Worm (Caenorhabditis elegans) whole organism, young adult: ENCODE measurements around the gene rps-22.
A peak's percentile ranks its signal among the peaks of the same experiment; 100 is the strongest.

Source experiments
- B0035.1 ChIP-seq: sonication (generic microtip); optimal IDR thresholded peaks from 2 replicates; lab custom pipeline; 2016; ENCODE audit warnings: missing genetic modification characterization, mild to moderate bottlenecking, missing compliant biosample characterization, missing genotype, missing genetic modification reagents
- B0261.1 ChIP-seq: sonication (generic microtip); optimal IDR thresholded peaks from 2 replicates; lab custom pipeline; 2016; ENCODE audit warnings: mild to moderate bottlenecking, missing genetic modification characterization, moderate library complexity, missing compliant biosample characterization
- B0336.3 ChIP-seq: fragments of 200-800 bp; sonication (Bioruptor generic); IDR thresholded peaks from 2 replicates; pipeline ENCODE4 v1.3.6; 2022; ENCODE audit warnings: missing genetic modification characterization, missing compliant biosample characterization
- F10E7.11 ChIP-seq: sonication (generic microtip); optimal IDR thresholded peaks from 2 replicates; lab custom pipeline; 2017; ENCODE audit warnings: mild to moderate bottlenecking, missing genetic modification characterization, moderate library complexity, missing compliant biosample characterization
- F22D6.2 ChIP-seq: sonication (generic microtip); optimal IDR thresholded peaks from 2 replicates; lab custom pipeline; 2016; ENCODE audit warnings: mild to moderate bottlenecking, missing genetic modification characterization, missing compliant biosample characterization
- F23B12.7 ChIP-seq: sonication (generic microtip); optimal IDR thresholded peaks from 2 replicates; lab custom pipeline; 2017; ENCODE audit warnings: missing genetic modification characterization, mild to moderate bottlenecking, missing compliant biosample characterization, antibody characterized with exemption, moderate library complexity; ENCODE audit not compliant: insufficient read depth
- F37B4.10 ChIP-seq: fragments of 200-800 bp; sonication (Bioruptor generic); IDR thresholded peaks from 2 replicates; pipeline ENCODE4 v1.3.6; 2022; ENCODE audit warnings: missing genetic modification characterization, missing compliant biosample characterization
- F55B11.4 ChIP-seq: sonication (generic microtip); optimal IDR thresholded peaks from 2 replicates; lab custom pipeline; 2016; ENCODE audit warnings: missing compliant biosample characterization, missing genetic modification characterization, borderline replicate concordance; ENCODE audit not compliant: insufficient read depth
- F57A8.1 ChIP-seq: fragments of 200-800 bp; sonication (Bioruptor generic); optimal IDR thresholded peaks from 2 replicates; lab custom pipeline; 2018; ENCODE audit warnings: mild to moderate bottlenecking, missing genetic modification characterization, moderate library complexity, missing compliant biosample characterization
- K11D2.4 ChIP-seq: fragments of 200-800 bp; sonication (Bioruptor generic); IDR thresholded peaks from 2 replicates; pipeline ENCODE4 v1.3.6; 2022; ENCODE audit warnings: missing genetic modification reagents, missing genetic modification characterization, missing compliant biosample characterization
- T07F8.4 ChIP-seq: sonication (generic microtip); optimal IDR thresholded peaks from 2 replicates; lab custom pipeline; 2016; ENCODE audit warnings: mild to moderate bottlenecking, missing genetic modification characterization, moderate library complexity, missing compliant biosample characterization
- Y95B8A.8 ChIP-seq: fragments of 200-800 bp; sonication (Bioruptor generic); IDR thresholded peaks from 2 replicates; pipeline ENCODE4 v1.3.6; 2022; ENCODE audit warnings: missing genetic modification reagents, missing genetic modification characterization, missing compliant biosample characterization
- aptf-3 ChIP-seq: fragments of 200-800 bp; sonication (Bioruptor generic); IDR thresholded peaks from 2 replicates; pipeline ENCODE4 v1.3.6; 2022; ENCODE audit warnings: missing genetic modification characterization, missing compliant biosample characterization
- atf-7 ChIP-seq: sonication (generic microtip); optimal IDR thresholded peaks from 2 replicates; lab custom pipeline; 2017; ENCODE audit warnings: mild to moderate bottlenecking, missing genetic modification characterization, missing compliant biosample characterization
- attf-5 ChIP-seq: fragments of 200-800 bp; sonication (Bioruptor generic); optimal IDR thresholded peaks from 2 replicates; lab custom pipeline; 2018; ENCODE audit warnings: mild to moderate bottlenecking, missing genetic modification characterization, missing compliant biosample characterization
- attf-6 ChIP-seq: fragments of 200-800 bp; sonication (Bioruptor generic); IDR thresholded peaks from 2 replicates; pipeline ENCODE4 v1.3.6; 2022; ENCODE audit warnings: missing genetic modification reagents, missing genetic modification characterization, missing compliant biosample characterization
- bed-1 ChIP-seq: fragments of 200-800 bp; sonication (Bioruptor generic); IDR thresholded peaks from 2 replicates; pipeline ENCODE4 v1.3.6; 2022; ENCODE audit warnings: missing genetic modification reagents, missing genetic modification characterization, missing compliant biosample characterization
- ceh-100 ChIP-seq: fragments of 200-800 bp; sonication (Bioruptor generic); IDR thresholded peaks from 2 replicates; pipeline ENCODE4 v1.3.6; 2022; ENCODE audit warnings: missing genetic modification reagents, missing genetic modification characterization, missing compliant biosample characterization
- ceh-79 ChIP-seq: sonication (generic microtip); optimal IDR thresholded peaks from 2 replicates; lab custom pipeline; 2017; ENCODE audit warnings: mild to moderate bottlenecking, missing genetic modification characterization, missing compliant biosample characterization
- ceh-91 ChIP-seq: fragments of 200-800 bp; sonication (Bioruptor generic); IDR thresholded peaks from 2 replicates; pipeline ENCODE4 v1.3.6; 2022; ENCODE audit warnings: missing genetic modification reagents, missing genetic modification characterization, missing compliant biosample characterization
- die-1 ChIP-seq: sonication (generic microtip); optimal IDR thresholded peaks from 2 replicates; lab custom pipeline; 2016; ENCODE audit warnings: missing genotype, mild to moderate bottlenecking, missing genetic modification characterization, missing compliant biosample characterization
- dox-1 ChIP-seq: fragments of 200-800 bp; sonication (Bioruptor generic); IDR thresholded peaks from 2 replicates; pipeline ENCODE4 v1.3.6; 2022; ENCODE audit warnings: missing genetic modification reagents, missing genetic modification characterization, missing compliant biosample characterization
- efl-1 ChIP-seq: fragments of 150-350 bp; optimal IDR thresholded peaks from 2 replicates; lab custom pipeline; 2014; ENCODE audit warnings: missing biosample characterization, missing genetic modification reagents, missing genetic modification characterization
- egl-44 ChIP-seq: fragments of 200-800 bp; sonication (Bioruptor generic); IDR thresholded peaks from 2 replicates; pipeline ENCODE4 v1.3.6; 2022; ENCODE audit warnings: missing genetic modification reagents, missing genetic modification characterization, missing compliant biosample characterization
- egrh-3 ChIP-seq: fragments of 200-800 bp; sonication (Bioruptor generic); IDR thresholded peaks from 2 replicates; pipeline ENCODE4 v1.3.6; 2022; ENCODE audit warnings: missing genetic modification reagents, missing genetic modification characterization, missing compliant biosample characterization
- ets-4 ChIP-seq: fragments of 200-800 bp; sonication (Bioruptor generic); optimal IDR thresholded peaks from 2 replicates; lab custom pipeline; 2018; ENCODE audit warnings: mild to moderate bottlenecking, missing genetic modification characterization, missing compliant biosample characterization
- gei-17 ChIP-seq: fragments of 200-800 bp; sonication (Bioruptor generic); optimal IDR thresholded peaks from 2 replicates; lab custom pipeline; 2018; ENCODE audit warnings: mild to moderate bottlenecking, missing genetic modification characterization, missing compliant biosample characterization
- hlh-26 ChIP-seq: fragments of 200-800 bp; sonication (Bioruptor generic); conservative IDR thresholded peaks from 2 replicates; pipeline ENCODE4 v1.3.6; 2022; ENCODE audit warnings: missing genetic modification reagents, missing genetic modification characterization, missing compliant biosample characterization
- hmg-1.2 ChIP-seq: fragments of 200-800 bp; sonication (Bioruptor generic); IDR thresholded peaks from 2 replicates; pipeline ENCODE4 v1.3.6; 2022; ENCODE audit warnings: missing genetic modification reagents, missing genetic modification characterization, missing compliant biosample characterization
- hmg-20 ChIP-seq: fragments of 200-800 bp; sonication (Bioruptor generic); IDR thresholded peaks from 2 replicates; pipeline ENCODE4 v1.3.6; 2022; ENCODE audit warnings: missing genetic modification reagents, missing genetic modification characterization, missing compliant biosample characterization
- mel-28 ChIP-seq: sonication (generic microtip); optimal IDR thresholded peaks from 2 replicates; lab custom pipeline; 2016; ENCODE audit warnings: borderline replicate concordance, mild to moderate bottlenecking, missing genetic modification characterization, missing compliant biosample characterization
- mes-4 ChIP-seq: sonication (generic microtip); optimal IDR thresholded peaks from 2 replicates; lab custom pipeline; 2016; ENCODE audit warnings: missing genotype, missing genetic modification characterization, missing compliant biosample characterization
- nfyb-1 ChIP-seq: fragments of 200-800 bp; sonication (Bioruptor generic); IDR thresholded peaks from 2 replicates; pipeline ENCODE4 v1.3.6; 2022; ENCODE audit warnings: missing genetic modification reagents, missing genetic modification characterization, missing compliant biosample characterization
- nhr-179 ChIP-seq: sonication (generic microtip); optimal IDR thresholded peaks from 2 replicates; lab custom pipeline; 2016; ENCODE audit warnings: mild to moderate bottlenecking, missing genetic modification characterization, missing compliant biosample characterization
- nhr-27 ChIP-seq: fragments of 200-800 bp; sonication (Bioruptor generic); optimal IDR thresholded peaks from 2 replicates; lab custom pipeline; 2018; ENCODE audit warnings: mild to moderate bottlenecking, missing genetic modification characterization, moderate library complexity, missing compliant biosample characterization
- nhr-80 ChIP-seq: sonication (generic microtip); optimal IDR thresholded peaks from 2 replicates; lab custom pipeline; 2016; ENCODE audit warnings: missing genetic modification characterization, missing compliant biosample characterization
- pbrm-1 ChIP-seq: fragments of 200-800 bp; sonication (Bioruptor generic); IDR thresholded peaks from 2 replicates; pipeline ENCODE4 v1.3.6; 2022; ENCODE audit warnings: missing genetic modification reagents, missing genetic modification characterization, missing compliant biosample characterization
- pha-4 ChIP-seq: fragments of 150-350 bp; sonication (generic microtip); optimal IDR thresholded peaks from 2 replicates; lab custom pipeline; 2014; ENCODE audit warnings: missing biosample characterization, missing genetic modification reagents, missing genetic modification characterization
- rec-8 ChIP-seq, 2 experiments: sonication (generic microtip); optimal IDR thresholded peaks; 2 replicates each; lab custom pipeline; 2016; ENCODE audit warnings: mild to moderate bottlenecking in 2 of 2, missing genetic modification characterization in 2 of 2, missing genetic modification reagents in 2 of 2, missing genotype in 2 of 2, missing biosample characterization in 1 of 2, missing compliant biosample characterization in 1 of 2, moderate library complexity in 1 of 2
- snpc-1.1 ChIP-seq: sonication (generic microtip); optimal IDR thresholded peaks from 2 replicates; lab custom pipeline; 2017; ENCODE audit warnings: missing genetic modification characterization, mild to moderate bottlenecking, missing compliant biosample characterization, antibody characterized with exemption, moderate library complexity, missing genotype, missing genetic modification reagents; ENCODE audit not compliant: insufficient read depth
- snpc-4 ChIP-seq, 5 experiments: fragments of 150-350 bp in 1 of 5; sonication (generic microtip) in 4 of 5; optimal IDR thresholded peaks; 2 replicates each; lab custom pipeline; 2014 to 2018; ENCODE audit warnings: missing genetic modification characterization in 5 of 5, missing biosample characterization in 3 of 5, antibody characterized with exemption in 2 of 5, mild to moderate bottlenecking in 2 of 5, missing compliant biosample characterization in 2 of 5, missing genotype in 2 of 5, moderate library complexity in 2 of 5, missing genetic modification reagents in 1 of 5
- somi-1 ChIP-seq: fragments of 200-800 bp; sonication (Bioruptor generic); optimal IDR thresholded peaks from 2 replicates; lab custom pipeline; 2018; ENCODE audit warnings: mild to moderate bottlenecking, missing genetic modification characterization, missing compliant biosample characterization
- unc-62 ChIP-seq: fragments of 150-350 bp; optimal IDR thresholded peaks from 2 replicates; lab custom pipeline; 2014; ENCODE audit warnings: missing biosample characterization, missing genetic modification reagents, missing genetic modification characterization
- zfh-2 ChIP-seq: fragments of 200-800 bp; sonication (Bioruptor generic); conservative IDR thresholded peaks from 2 replicates; pipeline ENCODE4 v1.3.6; 2022; ENCODE audit warnings: missing genetic modification reagents, missing genetic modification characterization, missing compliant biosample characterization
- ztf-22 ChIP-seq: fragments of 200-800 bp; sonication (Bioruptor generic); optimal IDR thresholded peaks from 2 replicates; lab custom pipeline; 2018; ENCODE audit warnings: mild to moderate bottlenecking, missing genetic modification characterization, moderate library complexity, missing compliant biosample characterization
- ztf-25 ChIP-seq: fragments of 200-800 bp; sonication (Bioruptor generic); IDR thresholded peaks from 2 replicates; pipeline ENCODE4 v1.3.6; 2022; ENCODE audit warnings: missing genetic modification reagents, missing genetic modification characterization, missing compliant biosample characterization
- ztf-26 ChIP-seq: sonication (generic microtip); optimal IDR thresholded peaks from 2 replicates; lab custom pipeline; 2017; ENCODE audit warnings: missing genetic modification characterization, missing compliant biosample characterization
- ztf-3 ChIP-seq: fragments of 200-800 bp; sonication (Bioruptor generic); optimal IDR thresholded peaks from 2 replicates; lab custom pipeline; 2018; ENCODE audit warnings: mild to moderate bottlenecking, missing genetic modification characterization, missing compliant biosample characterization

rps-22 gene

DNA sequence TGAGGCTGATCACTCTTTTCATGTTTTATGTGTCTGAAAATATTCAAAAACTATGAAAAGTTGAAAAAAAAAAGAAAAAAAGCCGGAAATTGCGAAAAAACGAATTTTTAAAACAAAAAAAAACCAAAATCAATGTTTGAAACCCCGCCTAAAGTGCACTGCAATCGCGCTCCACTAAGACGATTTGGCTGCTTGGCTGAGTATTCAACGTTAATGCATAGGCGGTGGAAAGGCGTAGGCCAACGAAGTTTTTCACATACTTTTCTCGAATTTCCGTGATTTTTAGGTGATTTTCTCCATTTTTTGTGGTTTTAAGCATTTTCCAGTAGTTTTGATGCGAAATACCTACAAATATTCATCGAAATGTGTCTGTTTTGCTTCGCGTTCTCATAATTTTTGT is at the start of gene rps-22, which contains the start of gene polh-1 (continued):
- TF ChIP-seq die-1 (tag; lab: Kevin White, UChicago) (no peak), F37B4.10 (GFP tag; lab: Robert Waterston, UW) (no peak), ztf-25 (GFP tag; lab: Robert Waterston, UW) (no peak), unc-62 (GFP tag; lab: Kevin White, UChicago) (peak; percentile 62), F57A8.1 (no peak), hlh-26 (GFP tag; lab: Robert Waterston, UW) (no peak), ztf-3 (GFP tag; lab: Kevin White, UChicago) (no peak), somi-1 (GFP tag; lab: Kevin White, UChicago) (no peak), nhr-179 (tag; lab: Kevin White, UChicago) (no peak), B0035.1 (no peak), bed-1 (GFP tag; lab: Robert Waterston, UW) (no peak), nfyb-1 (GFP tag; lab: Robert Waterston, UW) (peak; percentile 80), F10E7.11 (tag; lab: Kevin White, UChicago) (no peak), nhr-27 (no peak), F23B12.7 (peak; percentile 94), egl-44 (GFP tag; lab: Robert Waterston, UW) (no peak), ztf-22 (GFP tag; lab: Kevin White, UChicago) (no peak), hmg-1.2 (GFP tag; lab: Robert Waterston, UW) (peak; percentile 93), gei-17 (no peak), attf-5 (peak; percentile 94), hmg-20 (GFP tag; lab: Robert Waterston, UW) (no peak), B0336.3 (GFP tag; lab: Robert Waterston, UW) (no peak), nhr-80 (peak; percentile 50), F55B11.4 (tag; lab: Kevin White, UChicago) (no peak), mel-28 (tag; lab: Kevin White, UChicago) (no peak), snpc-1.1 (tag; lab: Kevin White, UChicago) (peak; percentile 36), F22D6.2 (tag; lab: Kevin White, UChicago) (no peak), aptf-3 (GFP tag; lab: Robert Waterston, UW) (no peak), T07F8.4 (no peak), snpc-4 (GFP tag; optimal IDR thresholded peaks at IDR 0.05; lab: Kevin White, UChicago) (no peak), snpc-4 (tag; optimal IDR thresholded peaks at IDR 0.05; lab: Kevin White, UChicago) (peak in 3 of 4 experiments; percentile 16 to 76 (median 48)), ceh-91 (peak; percentile 49; the same call in 1 of the 2 replicates), efl-1 (GFP tag; lab: Kevin White, UChicago) (peak; percentile 89), pbrm-1 (GFP tag; lab: Robert Waterston, UW) (peak; percentile 52; the same call in 1 of the 2 replicates), pha-4 (tag; lab: Kevin White, UChicago) (peak; percentile 73), ceh-79 (tag; lab: Kevin White, UChicago) (no peak), mes-4 (no peak), dox-1 (GFP tag; lab: Robert Waterston, UW) (peak; percentile 61), ceh-100 (0 out of 2 replicates have a peak, but pooled peaks have one; percentile 36), rec-8 (tag; optimal IDR thresholded peaks at IDR 0.05; lab: Kevin White, UChicago) (no peak), ets-4 (GFP tag; lab: Kevin White, UChicago) (no peak), ztf-26 (tag; lab: Kevin White, UChicago) (no peak), attf-6 (GFP tag; lab: Robert Waterston, UW) (no peak), B0261.1 (tag; lab: Kevin White, UChicago) (no peak), atf-7 (tag; lab: Kevin White, UChicago) (no peak), zfh-2 (GFP tag; lab: Robert Waterston, UW) (no peak), egrh-3 (no peak), Y95B8A.8 (GFP tag; lab: Robert Waterston, UW) (no peak), K11D2.4 (no peak)
